Worm (Caenorhabditis elegans) whole organism, L2 larva: ENCODE results near the gene sgca-1.

Source experiments
- F13H6.1 ChIP-seq: sonication (generic microtip); optimal IDR thresholded peaks from 2 replicates; lab custom pipeline; 2016; ENCODE audit warnings: missing genetic modification characterization, missing compliant biosample characterization
- R02D3.7 ChIP-seq: fragments of 150-350 bp; optimal IDR thresholded peaks from 2 replicates; lab custom pipeline; 2014; ENCODE audit warnings: missing biosample characterization, missing genetic modification characterization
- Y55F3AM.14 ChIP-seq: fragments of 200-800 bp; sonication (Bioruptor generic); optimal IDR thresholded peaks from 2 replicates; lab custom pipeline; 2018; ENCODE audit warnings: mild to moderate bottlenecking, missing genetic modification characterization, missing compliant biosample characterization
- ZK546.5 ChIP-seq: sonication (generic microtip); optimal IDR thresholded peaks from 2 replicates; lab custom pipeline; 2017; ENCODE audit warnings: missing biosample characterization, missing genetic modification characterization
- alr-1 ChIP-seq: fragments of 150-350 bp; optimal IDR thresholded peaks from 2 replicates; lab custom pipeline; 2014; ENCODE audit warnings: missing biosample characterization, missing genetic modification characterization
- aly-2 ChIP-seq: fragments of 150-350 bp; optimal IDR thresholded peaks from 2 replicates; lab custom pipeline; 2014; ENCODE audit warnings: missing biosample characterization, missing genetic modification characterization
- blmp-1 ChIP-seq: sonication (generic microtip); optimal IDR thresholded peaks from 2 replicates; lab custom pipeline; 2017; ENCODE audit warnings: missing genetic modification characterization, mild to moderate bottlenecking, missing compliant biosample characterization, antibody characterized with exemption, moderate library complexity; ENCODE audit not compliant: insufficient read depth
- ceh-16 ChIP-seq: fragments of 150-350 bp; optimal IDR thresholded peaks from 2 replicates; lab custom pipeline; 2014; ENCODE audit warnings: missing biosample characterization, missing genetic modification characterization
- crh-2 ChIP-seq: sonication (generic microtip); optimal IDR thresholded peaks from 2 replicates; lab custom pipeline; 2017; ENCODE audit warnings: missing biosample characterization, missing genetic modification characterization
- dmd-4 ChIP-seq: sonication (generic microtip); optimal IDR thresholded peaks from 2 replicates; lab custom pipeline; 2017; ENCODE audit warnings: missing biosample characterization, missing genetic modification characterization
- egl-27 ChIP-seq: sonication (generic microtip); optimal IDR thresholded peaks from 3 replicates; lab custom pipeline; 2017; ENCODE audit warnings: missing biosample characterization, missing genetic modification reagents, missing genetic modification characterization
- elt-1 ChIP-seq: fragments of 150-350 bp; optimal IDR thresholded peaks from 2 replicates; lab custom pipeline; 2014; ENCODE audit warnings: missing biosample characterization, missing genetic modification characterization
- elt-3 ChIP-seq: sonication (generic microtip); optimal IDR thresholded peaks from 2 replicates; lab custom pipeline; 2017; ENCODE audit warnings: missing biosample characterization, missing genetic modification characterization
- fos-1 ChIP-seq: fragments of 150-350 bp; optimal IDR thresholded peaks from 2 replicates; lab custom pipeline; 2014; ENCODE audit warnings: missing biosample characterization, missing genetic modification characterization
- gmeb-1 ChIP-seq: fragments of 150-350 bp; optimal IDR thresholded peaks from 2 replicates; lab custom pipeline; 2014; ENCODE audit warnings: missing biosample characterization, missing genetic modification characterization
- lin-11 ChIP-seq: fragments of 150-350 bp; sonication (generic microtip); optimal IDR thresholded peaks from 2 replicates; lab custom pipeline; 2014; ENCODE audit warnings: missing biosample characterization, missing genetic modification characterization, inconsistent platforms, mixed read lengths
- lin-13 ChIP-seq: fragments of 150-350 bp; optimal IDR thresholded peaks from 2 replicates; lab custom pipeline; 2014; ENCODE audit warnings: missing biosample characterization, missing genetic modification reagents, missing genetic modification characterization
- lin-39 ChIP-seq: fragments of 150-350 bp; optimal IDR thresholded peaks from 2 replicates; lab custom pipeline; 2014; ENCODE audit warnings: missing biosample characterization, missing genetic modification reagents, missing genetic modification characterization
- lsy-2 ChIP-seq, 2 experiments: fragments of 150-350 bp in 1 of 2; sonication (generic microtip) in 1 of 2; optimal IDR thresholded peaks; 2 replicates each; lab custom pipeline; 2014 to 2017; ENCODE audit warnings: missing biosample characterization in 2 of 2, missing genetic modification characterization in 2 of 2
- mab-5 ChIP-seq: fragments of 150-350 bp; optimal IDR thresholded peaks from 2 replicates; lab custom pipeline; 2014; ENCODE audit warnings: missing biosample characterization, missing genetic modification characterization
- mdl-1 ChIP-seq, 2 experiments: fragments of 150-350 bp in 1 of 2; sonication (generic microtip) in 1 of 2; optimal IDR thresholded peaks; 2 replicates each; lab custom pipeline; 2017; ENCODE audit warnings: missing biosample characterization in 2 of 2, missing genetic modification characterization in 2 of 2
- nhr-10 ChIP-seq: sonication (generic microtip); optimal IDR thresholded peaks from 2 replicates; lab custom pipeline; 2017; ENCODE audit warnings: missing biosample characterization, missing genetic modification characterization
- nhr-12 ChIP-seq: fragments of 150-350 bp; optimal IDR thresholded peaks from 2 replicates; lab custom pipeline; 2014; ENCODE audit warnings: missing biosample characterization, missing genetic modification characterization
- nhr-129 ChIP-seq: fragments of 150-350 bp; optimal IDR thresholded peaks from 2 replicates; lab custom pipeline; 2014; ENCODE audit warnings: missing biosample characterization, missing genetic modification characterization
- nhr-21 ChIP-seq: fragments of 150-350 bp; optimal IDR thresholded peaks from 2 replicates; lab custom pipeline; 2014; ENCODE audit warnings: missing biosample characterization, missing genetic modification characterization
- nhr-23 ChIP-seq: fragments of 150-350 bp; optimal IDR thresholded peaks from 2 replicates; lab custom pipeline; 2014; ENCODE audit warnings: missing biosample characterization, missing genetic modification reagents, missing genetic modification characterization
- nhr-237 ChIP-seq: fragments of 150-350 bp; optimal IDR thresholded peaks from 2 replicates; lab custom pipeline; 2014; ENCODE audit warnings: missing biosample characterization, missing genetic modification characterization
- nhr-25 ChIP-seq: fragments of 150-350 bp; sonication (generic microtip); optimal IDR thresholded peaks from 3 replicates; lab custom pipeline; 2014; ENCODE audit warnings: missing biosample characterization, missing genetic modification characterization
- nhr-6 ChIP-seq: fragments of 150-350 bp; optimal IDR thresholded peaks from 2 replicates; lab custom pipeline; 2014; ENCODE audit warnings: missing biosample characterization, missing genetic modification characterization
- nhr-77 ChIP-seq: fragments of 150-350 bp; optimal IDR thresholded peaks from 2 replicates; lab custom pipeline; 2014; ENCODE audit warnings: missing biosample characterization, missing genetic modification characterization
- peb-1 ChIP-seq: fragments of 150-350 bp; optimal IDR thresholded peaks from 2 replicates; lab custom pipeline; 2014; ENCODE audit warnings: missing biosample characterization, missing genetic modification characterization
- sem-4 ChIP-seq: fragments of 150-350 bp; optimal IDR thresholded peaks from 2 replicates; lab custom pipeline; 2014; ENCODE audit warnings: missing biosample characterization, missing genetic modification reagents, missing genetic modification characterization
- skn-1 ChIP-seq: sonication (generic microtip); optimal IDR thresholded peaks from 2 replicates; lab custom pipeline; 2017; ENCODE audit warnings: missing biosample characterization, missing genetic modification characterization
- sma-3 ChIP-seq: sonication (generic microtip); optimal IDR thresholded peaks from 2 replicates; lab custom pipeline; 2016; ENCODE audit warnings: missing genetic modification reagents, missing genetic modification characterization, missing compliant biosample characterization
- sma-9 ChIP-seq, 2 experiments: fragments of 150-350 bp in 1 of 2; sonication (generic microtip) in 1 of 2; optimal IDR thresholded peaks; 2 replicates each; lab custom pipeline; 2014 to 2016; ENCODE audit warnings: missing genetic modification characterization in 2 of 2, mild to moderate bottlenecking in 1 of 2, missing biosample characterization in 1 of 2, missing compliant biosample characterization in 1 of 2, missing genetic modification reagents in 1 of 2, moderate library complexity in 1 of 2
- unc-39 ChIP-seq: fragments of 150-350 bp; optimal IDR thresholded peaks from 2 replicates; lab custom pipeline; 2014; ENCODE audit warnings: missing biosample characterization, missing genetic modification characterization
- unc-55 ChIP-seq: fragments of 150-350 bp; sonication (generic microtip); optimal IDR thresholded peaks from 3 replicates; lab custom pipeline; 2014; ENCODE audit warnings: missing biosample characterization, missing genetic modification reagents, missing genetic modification characterization
- unc-62 ChIP-seq: fragments of 150-350 bp; optimal IDR thresholded peaks from 2 replicates; lab custom pipeline; 2014; ENCODE audit warnings: missing biosample characterization, missing genetic modification reagents, missing genetic modification characterization
- zag-1 ChIP-seq: fragments of 150-350 bp; optimal IDR thresholded peaks from 2 replicates; lab custom pipeline; 2014; ENCODE audit warnings: missing biosample characterization, missing genetic modification characterization
- ztf-1 ChIP-seq: fragments of 200-800 bp; sonication (Bioruptor generic); conservative IDR thresholded peaks from 2 replicates; pipeline ENCODE4 v1.3.6; 2022; ENCODE audit warnings: missing genetic modification characterization, missing compliant biosample characterization
- ztf-11 ChIP-seq: sonication (generic microtip); optimal IDR thresholded peaks from 2 replicates; lab custom pipeline; 2017; ENCODE audit warnings: missing biosample characterization, missing genetic modification characterization
- ztf-4 ChIP-seq: fragments of 150-350 bp; optimal IDR thresholded peaks from 2 replicates; lab custom pipeline; 2014; ENCODE audit warnings: missing biosample characterization, missing genetic modification characterization

The sgca-1 gene

DNA sequence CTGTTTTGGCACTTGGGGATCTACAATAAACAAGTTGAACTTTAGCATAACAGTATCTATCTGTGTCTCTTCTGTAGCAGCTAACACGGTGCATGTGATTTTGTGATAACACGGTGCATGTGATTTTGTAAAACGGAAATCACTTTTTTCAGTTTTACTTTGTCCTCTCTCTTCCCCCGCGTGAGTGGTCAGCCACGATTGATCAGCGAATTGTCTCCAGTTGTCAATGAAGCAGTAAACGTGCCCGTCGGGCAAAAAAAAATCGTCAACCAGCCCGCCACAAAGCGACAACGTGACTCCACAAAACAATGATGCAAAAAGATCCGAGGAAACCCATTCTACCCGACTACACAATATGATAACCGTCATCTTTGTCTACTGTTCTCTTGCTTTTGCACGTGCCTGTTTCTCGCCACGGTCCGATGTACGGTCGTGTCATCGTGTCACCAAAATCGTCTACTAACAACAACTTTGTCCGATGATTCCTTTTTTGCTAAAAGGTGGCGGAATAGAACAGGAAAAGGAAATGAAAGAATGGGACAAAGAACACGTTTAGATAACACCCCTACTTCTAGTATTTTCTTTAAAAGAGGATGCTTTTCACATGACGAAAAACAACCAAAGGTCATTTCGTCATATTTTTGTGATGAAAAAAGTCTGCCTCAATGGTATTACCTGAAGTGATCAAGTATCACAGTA is 40.1 kb downstream of the sgca-1 start:
- TF ChIP-seq nhr-237 (no peak), nhr-23 (tag; lab: Kevin White, UChicago) (no peak), nhr-21 (tag; lab: Kevin White, UChicago) (peak; percentile 97), nhr-12 (tag; lab: Kevin White, UChicago) (no peak), ceh-16 (no peak), lin-11 (tag; lab: Kevin White, UChicago) (no peak), nhr-6 (tag; lab: Kevin White, UChicago) (peak; percentile 30), blmp-1 (tag; lab: Kevin White, UChicago) (peak; percentile 66), elt-1 (tag; lab: Kevin White, UChicago) (no peak), ztf-1 (no peak), Y55F3AM.14 (GFP tag; lab: Kevin White, UChicago) (peak; percentile 75), ZK546.5 (tag; lab: Kevin White, UChicago) (no peak), fos-1 (tag; lab: Kevin White, UChicago) (peak; percentile 7), dmd-4 (tag; lab: Kevin White, UChicago) (no peak), ztf-4 (peak; percentile 20), R02D3.7 (no peak), nhr-129 (peak; percentile 97), sma-3 (peak; percentile 96), unc-39 (tag; lab: Kevin White, UChicago) (no peak), skn-1 (tag; lab: Kevin White, UChicago) (no peak), gmeb-1 (tag; lab: Kevin White, UChicago) (peak; percentile 61), lsy-2 (tag; optimal IDR thresholded peaks at IDR 0.05; lab: Kevin White, UChicago) (peak in 1 of 2 experiments; percentile 53), sem-4 (tag; lab: Kevin White, UChicago) (peak; percentile 26), zag-1 (tag; lab: Kevin White, UChicago) (no peak), mdl-1 (tag; optimal IDR thresholded peaks at IDR 0.05; lab: Kevin White, UChicago) (peak; percentile 98 to 99), crh-2 (tag; lab: Kevin White, UChicago) (peak; percentile 47), F13H6.1 (peak; percentile 83), elt-3 (tag; lab: Kevin White, UChicago) (no peak), nhr-77 (tag; lab: Kevin White, UChicago) (no peak), mab-5 (tag; lab: Kevin White, UChicago) (no peak), unc-55 (GFP tag; lab: Kevin White, UChicago) (no peak), egl-27 (peak; percentile 14), peb-1 (no peak), sma-9 (GFP tag; optimal IDR thresholded peaks at IDR 0.05; lab: Kevin White, UChicago) (peak; percentile 83), sma-9 (tag; optimal IDR thresholded peaks at IDR 0.05; lab: Kevin White, UChicago) (no peak), lin-13 (GFP tag; lab: Kevin White, UChicago) (no peak), alr-1 (tag; lab: Kevin White, UChicago) (no peak), nhr-25 (peak; percentile 92), ztf-11 (no peak), lin-39 (tag; lab: Kevin White, UChicago) (no peak)

DNA sequence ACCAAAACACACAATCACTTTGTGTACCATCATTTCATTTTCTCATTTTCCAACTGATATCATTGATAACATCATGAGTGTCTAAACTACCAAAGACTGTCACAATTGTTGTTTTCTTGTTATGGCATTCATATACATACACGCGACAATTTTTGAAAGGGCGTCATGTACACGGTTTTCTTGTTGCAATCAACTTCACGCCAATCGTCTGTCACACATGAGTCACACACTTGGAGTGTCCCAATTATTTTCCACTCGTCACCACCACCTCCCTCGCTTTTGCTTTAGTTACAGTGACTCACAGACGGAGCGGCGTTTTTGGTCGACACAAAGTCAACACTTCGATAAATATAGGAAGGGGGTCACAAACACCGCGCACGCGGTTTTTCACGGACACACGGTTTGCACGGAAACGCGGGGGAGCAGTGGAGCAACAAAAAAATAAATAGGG is 41.4 kb downstream of the sgca-1 start:
- TF ChIP-seq fos-1 (tag; lab: Kevin White, UChicago) (peak; percentile 79), F13H6.1 (peak; percentile 55), gmeb-1 (tag; lab: Kevin White, UChicago) (peak; percentile 8), nhr-21 (tag; lab: Kevin White, UChicago) (peak; percentile 23), nhr-23 (tag; lab: Kevin White, UChicago) (no peak), nhr-6 (tag; lab: Kevin White, UChicago) (no peak), nhr-129 (peak; percentile 78), lsy-2 (tag; optimal IDR thresholded peaks at IDR 0.05; lab: Kevin White, UChicago) (peak in 1 of 2 experiments; percentile 20), aly-2 (tag; lab: Kevin White, UChicago) (no peak), blmp-1 (tag; lab: Kevin White, UChicago) (peak; percentile 0), nhr-10 (tag; lab: Kevin White, UChicago) (no peak), unc-62 (GFP tag; lab: Kevin White, UChicago) (no peak), sem-4 (tag; lab: Kevin White, UChicago) (no peak), crh-2 (tag; lab: Kevin White, UChicago) (peak; percentile 50), sma-9 (GFP tag; optimal IDR thresholded peaks at IDR 0.05; lab: Kevin White, UChicago) (peak; percentile 71), sma-9 (tag; optimal IDR thresholded peaks at IDR 0.05; lab: Kevin White, UChicago) (no peak), mdl-1 (tag; optimal IDR thresholded peaks at IDR 0.05; lab: Kevin White, UChicago) (peak; percentile 76 to 83), sma-3 (peak; percentile 87)
